Fruit fly (Drosophila melanogaster) whole organism, pupa: Measurements from ENCODE around the gene dmrt99B.

Experiments used
- CG13204 ChIP-seq: fragments of 200-800 bp; sonication (Bioruptor generic); optimal IDR thresholded peaks from 2 replicates; lab custom pipeline; 2018; ENCODE audit warnings: missing biosample characterization, mild to moderate bottlenecking, missing genetic modification characterization, moderate library complexity
- CG14655 ChIP-seq: fragments of 200-800 bp; sonication (Bioruptor generic); optimal IDR thresholded peaks from 3 replicates; lab custom pipeline; 2017; ENCODE audit warnings: mild to moderate bottlenecking, missing biosample characterization, missing genetic modification reagents, missing genetic modification characterization
- CG15710 ChIP-seq: fragments of 200-800 bp; sonication (Bioruptor generic); optimal IDR thresholded peaks from 2 replicates; lab custom pipeline; 2018; ENCODE audit warnings: missing biosample characterization, mild to moderate bottlenecking, missing genetic modification characterization, moderate library complexity
- CG17806 ChIP-seq: fragments of 200-800 bp; sonication (Bioruptor generic); optimal IDR thresholded peaks from 2 replicates; lab custom pipeline; 2018; ENCODE audit warnings: missing biosample characterization, mild to moderate bottlenecking, missing genetic modification characterization, moderate library complexity
- CG34367 ChIP-seq: fragments of 200-800 bp; sonication (Bioruptor generic); optimal IDR thresholded peaks from 2 replicates; lab custom pipeline; 2018; ENCODE audit warnings: missing biosample characterization, mild to moderate bottlenecking, missing genetic modification characterization

dm6 chr3R:29715277-29715676 lies 22.9 kb downstream of the dmrt99B start, which contains the start of gene Dup99B:
- TF ChIP-seq CG14655 (GFP tag; lab: Kevin White, UChicago) (no peak), CG17806 (tag; lab: Kevin White, UChicago) (no peak), CG15710 (tag; lab: Kevin White, UChicago) (no peak), CG13204 (GFP tag; lab: Kevin White, UChicago) (no peak), CG34367 (tag; lab: Kevin White, UChicago) (no peak)
